Fruit fly (Drosophila melanogaster) whole organism, larva: ENCODE data around the gene mTerf3.
"Not testable (repeated sequence)": the region's sequence is repeated elsewhere in the genome, so short reads cannot be mapped to it uniquely, and the experiment has no call there.

Source experiments
- noc ChIP-seq: fragments of 200-800 bp; sonication (Bioruptor generic); optimal IDR thresholded peaks from 3 replicates; lab custom pipeline; 2019; ENCODE audit warnings: missing biosample characterization, mild to moderate bottlenecking, missing genetic modification characterization, moderate library complexity

mTerf3 gene

DNA sequence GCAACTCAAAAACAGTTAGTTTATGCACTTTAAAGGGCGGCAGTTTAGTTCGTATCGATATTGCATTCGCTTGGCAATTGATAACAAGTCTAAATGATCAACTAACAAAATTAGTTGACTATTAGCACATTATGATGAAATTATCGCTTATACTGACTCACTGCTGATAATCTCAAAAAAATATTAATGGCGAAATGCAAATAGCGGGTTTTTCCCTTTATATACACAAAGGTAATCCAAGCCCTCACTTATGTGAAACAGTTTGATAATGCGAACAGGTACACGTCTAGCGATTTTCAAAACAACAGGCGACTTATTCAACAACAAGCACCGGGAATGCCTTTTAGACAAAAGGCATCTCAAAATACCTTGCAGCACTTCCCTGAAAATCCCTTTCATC is 6.5 kb downstream of the mTerf3 start:
- TF ChIP-seq noc (tag; lab: Kevin White, UChicago) = no peak

- peak; percentile 17 for TF ChIP-seq noc (tag; lab: Kevin White, UChicago)
Observed at dm6 chr3L:20511499-20512108, 9.0 kb downstream of the mTerf3 start.

- peak; percentile 94 for TF ChIP-seq noc (tag; lab: Kevin White, UChicago)
Observed at dm6 chr3L:20509121-20509934, 11.2 kb downstream of the mTerf3 start.

- peak; percentile 99 for TF ChIP-seq noc (tag; lab: Kevin White, UChicago)
Observed at dm6 chr3L:20508136-20508635, 12.4 kb downstream of the mTerf3 start.

DNA sequence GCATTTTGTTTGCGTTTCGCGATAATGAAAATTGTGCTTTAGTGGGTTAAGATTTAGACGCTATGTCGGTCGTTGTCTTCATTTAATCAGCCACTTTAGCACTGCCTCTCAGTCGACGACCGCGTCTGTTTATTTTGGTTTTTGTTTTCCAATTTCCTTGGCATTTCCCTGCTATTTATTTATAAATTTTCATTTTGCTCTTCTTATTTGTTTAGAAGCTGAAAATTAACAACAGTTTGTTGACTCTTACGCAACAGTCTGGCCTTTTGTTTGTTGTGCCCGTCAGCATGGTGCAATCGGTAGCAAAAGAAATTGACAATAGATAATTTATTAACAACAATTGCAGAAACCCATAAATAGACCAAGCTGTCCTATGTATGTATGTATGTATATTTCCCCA is 13.0 kb downstream of the mTerf3 start:
- TF ChIP-seq noc (tag; lab: Kevin White, UChicago) = no peak

dm6 chr3L:20505732-20506131 is 14.8 kb downstream of the mTerf3 start, which contains the start of gene CG5078:
Gene CG5078 (plus strand): TSS chr3L:20506032.
- TF ChIP-seq noc (tag; lab: Kevin White, UChicago) = no peak

DNA sequence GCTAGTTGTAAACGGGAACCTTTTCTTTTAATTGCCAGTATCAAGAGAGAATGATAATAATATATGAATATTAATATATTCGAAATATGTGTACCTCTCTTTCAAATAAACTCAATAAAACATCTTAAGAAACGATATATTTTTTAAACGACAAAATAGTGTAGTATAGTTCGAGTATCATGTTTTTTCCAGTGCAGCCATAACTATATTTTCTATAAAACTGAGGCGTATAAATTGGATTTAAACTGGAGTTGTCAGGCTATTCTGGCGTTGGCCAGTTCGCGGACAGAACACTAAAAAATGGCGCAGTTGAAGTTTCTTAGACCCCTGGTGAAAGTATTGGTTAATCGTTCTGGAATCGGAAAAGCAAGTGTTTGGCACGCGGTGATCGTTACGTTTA is 16.7 kb downstream of the mTerf3 start, which contains the start of gene CG17637:
Gene CG17637, plus strand, starts transcription at position 301 of the 400 bp plus-strand sequence.
- TF ChIP-seq noc (tag; lab: Kevin White, UChicago) = not testable (repeated sequence)

dm6 chr3L:20503256-20503655 is 17.3 kb downstream of the mTerf3 start:
- TF ChIP-seq noc (tag; lab: Kevin White, UChicago) = no peak

DNA sequence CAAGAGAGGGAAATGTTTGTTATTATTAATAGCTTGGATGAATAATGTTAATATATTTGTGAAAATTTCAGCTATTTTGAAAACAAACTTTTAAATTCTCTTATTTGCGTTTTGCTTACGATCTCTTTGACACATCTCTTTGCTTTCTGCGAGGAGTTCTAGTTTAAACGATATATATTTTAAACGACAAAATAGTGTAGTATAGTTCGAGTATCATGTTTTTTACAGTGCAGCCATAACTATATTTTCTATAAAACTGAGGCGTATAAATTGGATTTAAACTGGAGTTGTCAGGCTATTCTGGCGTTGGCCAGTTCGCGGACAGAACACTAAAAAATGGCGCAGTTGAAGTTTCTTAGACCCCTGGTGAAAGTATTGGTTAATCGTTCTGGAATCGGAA is 21.0 kb downstream of the mTerf3 start, which contains the start of gene CG18281:
Gene CG18281, plus strand, starts transcription at position 301 of the 400 bp plus-strand sequence.
- not testable (repeated sequence) for TF ChIP-seq noc (tag; lab: Kevin White, UChicago)

DNA sequence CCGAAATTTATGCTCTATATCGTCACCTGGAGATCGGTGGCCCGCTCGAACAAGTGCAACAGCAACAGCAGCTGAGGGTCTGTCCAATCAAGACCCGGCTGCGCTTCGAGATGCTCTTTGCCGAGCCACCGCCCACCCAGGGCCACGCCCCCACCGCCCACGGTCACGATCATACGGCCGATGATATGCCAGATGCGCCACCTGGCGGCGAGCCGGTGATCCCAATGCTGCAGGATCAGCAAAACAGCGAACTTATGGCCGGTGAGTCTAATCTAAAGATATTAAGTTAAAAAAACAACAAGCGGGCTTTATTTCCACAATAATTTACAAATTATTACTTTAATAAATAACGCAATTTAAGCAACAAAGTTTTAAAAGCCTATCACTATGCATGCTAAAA is 22.4 kb downstream of the mTerf3 start:
- no peak for TF ChIP-seq noc (tag; lab: Kevin White, UChicago)

dm6 chr3L:20497124-20497996 is 23.2 kb downstream of the mTerf3 start, which contains the start of gene CG32425:
Gene CG32425 (plus strand): TSS chr3L:20497323.
- no peak for TF ChIP-seq noc (tag; lab: Kevin White, UChicago)

DNA sequence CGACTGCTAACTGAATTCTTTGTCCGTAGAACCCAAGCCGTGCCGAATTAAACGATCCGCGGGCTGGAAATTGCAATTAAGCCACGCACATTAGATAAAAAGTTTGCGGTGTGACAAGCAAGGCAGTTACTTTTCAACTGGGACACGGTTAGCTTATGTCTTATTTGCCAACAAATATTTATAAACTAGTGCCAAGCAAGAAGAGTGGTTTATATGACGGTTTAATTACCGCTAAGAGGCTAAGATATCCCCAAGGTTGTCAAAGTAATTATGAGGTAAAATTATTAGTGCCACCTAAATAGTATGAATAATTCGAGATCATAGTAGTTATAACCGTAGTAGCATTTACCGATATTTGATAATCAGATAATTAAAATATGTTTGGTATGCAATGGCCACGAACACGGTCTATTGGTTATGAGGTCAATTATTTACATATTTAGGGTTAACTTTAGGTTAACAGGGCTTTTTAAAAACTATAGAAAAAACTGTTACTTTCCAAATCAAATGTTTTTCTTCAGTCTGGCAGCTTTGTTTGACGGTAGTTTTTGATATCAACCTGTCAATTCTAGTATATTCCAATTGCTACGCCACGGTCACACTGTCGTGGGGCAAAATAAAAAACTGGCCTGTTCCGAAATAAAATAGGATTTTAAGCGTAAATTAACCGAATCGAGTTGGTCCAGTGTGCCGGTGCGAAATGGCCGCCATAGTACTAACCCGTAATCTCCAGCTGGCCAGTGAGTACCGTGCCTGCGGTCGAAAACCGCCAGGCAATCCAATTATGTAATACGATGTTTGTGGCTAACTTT is 25.6 kb downstream of the mTerf3 start, which contains the start of gene ZnT77C:
Gene ZnT77C, minus strand, starts transcription at position 142 of the 812 bp plus-strand sequence.
- TF ChIP-seq noc (tag; lab: Kevin White, UChicago) = peak; percentile 72

- TF ChIP-seq noc (tag; lab: Kevin White, UChicago) = no peak
Observed at dm6 chr3L:20494262-20494601, 26.3 kb downstream of the mTerf3 start.

dm6 chr3L:20493417-20494261 is 26.9 kb downstream of the mTerf3 start:
- TF ChIP-seq noc (tag; lab: Kevin White, UChicago) = peak; percentile 96
